Worm (Caenorhabditis elegans): ENCODE measurements around the gene F41G3.5.

ce11 chrII:6781983-6782382 is 35.5 kb downstream of the F41G3.5 start:
- TF ChIP-seq pqm-1 (tag; optimal IDR thresholded peaks at IDR 0.05) (no peak), lin-38 (GFP tag; IDR thresholded peaks at IDR 0.05) (no peak), nhr-76 (tag; optimal IDR thresholded peaks at IDR 0.05) (no peak), lin-29 (GFP tag; IDR thresholded peaks at IDR 0.05) (no peak), nhr-6 (tag; optimal IDR thresholded peaks at IDR 0.05) (no peak), lin-15B (tag; optimal IDR thresholded peaks at IDR 0.05) (no peak), T20F7.1 (GFP tag; optimal IDR thresholded peaks at IDR 0.05) (no peak)

All from whole organism, L4 larva.